Worm (Caenorhabditis elegans) whole organism, late embryonic: ENCODE data around the gene mob-3.

Source experiments
- F13H6.1 ChIP-seq: sonication (generic microtip); optimal IDR thresholded peaks from 2 replicates; lab custom pipeline; 2016; ENCODE audit warnings: missing genetic modification characterization, missing compliant biosample characterization
- Y22D7AL.16 ChIP-seq: sonication (generic microtip); optimal IDR thresholded peaks from 2 replicates; lab custom pipeline; 2016; ENCODE audit warnings: missing genetic modification characterization, missing compliant biosample characterization
- ahr-1 ChIP-seq: sonication (generic microtip); optimal IDR thresholded peaks from 2 replicates; lab custom pipeline; 2016; ENCODE audit warnings: missing genetic modification characterization, missing compliant biosample characterization
- ama-1 ChIP-seq: fragments of 150-350 bp; optimal IDR thresholded peaks from 2 replicates; lab custom pipeline; 2014
- ceh-19 ChIP-seq: fragments of 200-800 bp; sonication (Bioruptor generic); optimal IDR thresholded peaks from 2 replicates; lab custom pipeline; 2018; ENCODE audit warnings: mild to moderate bottlenecking, missing genetic modification characterization, missing compliant biosample characterization
- ceh-45 ChIP-seq: fragments of 200-800 bp; sonication (Bioruptor generic); IDR thresholded peaks from 2 replicates; pipeline ENCODE4 v1.3.6; 2022; ENCODE audit warnings: missing genetic modification reagents, missing genetic modification characterization, missing compliant biosample characterization
- ceh-48 ChIP-seq: sonication (generic microtip); optimal IDR thresholded peaks from 2 replicates; lab custom pipeline; 2016; ENCODE audit warnings: missing genetic modification characterization, inconsistent platforms, missing compliant biosample characterization
- ceh-6 ChIP-seq: fragments of 200-800 bp; sonication (Bioruptor generic); optimal IDR thresholded peaks from 2 replicates; lab custom pipeline; 2018; ENCODE audit warnings: mild to moderate bottlenecking, missing genetic modification characterization, missing compliant biosample characterization
- che-1 ChIP-seq: sonication (generic microtip); optimal IDR thresholded peaks from 2 replicates; lab custom pipeline; 2016; ENCODE audit warnings: mild to moderate bottlenecking, missing genetic modification characterization, missing compliant biosample characterization
- dve-1 ChIP-seq: sonication (generic microtip); optimal IDR thresholded peaks from 2 replicates; lab custom pipeline; 2017; ENCODE audit warnings: antibody characterized with exemption, mild to moderate bottlenecking, missing genetic modification characterization, missing compliant biosample characterization
- fax-1 ChIP-seq: sonication (generic microtip); optimal IDR thresholded peaks from 2 replicates; lab custom pipeline; 2016; ENCODE audit warnings: missing genotype, missing genetic modification characterization, missing compliant biosample characterization
- fkh-10 ChIP-seq: fragments of 150-350 bp; optimal IDR thresholded peaks from 2 replicates; lab custom pipeline; 2014; ENCODE audit warnings: missing biosample characterization, missing genetic modification reagents, missing genetic modification characterization
- fkh-6 ChIP-seq: sonication (generic microtip); optimal IDR thresholded peaks from 2 replicates; lab custom pipeline; 2016; ENCODE audit warnings: missing genetic modification characterization, missing compliant biosample characterization
- gmeb-2 ChIP-seq: sonication (generic microtip); optimal IDR thresholded peaks from 2 replicates; lab custom pipeline; 2016; ENCODE audit warnings: missing genetic modification characterization, inconsistent platforms, missing compliant biosample characterization
- hlh-13 ChIP-seq: fragments of 200-800 bp; sonication (Bioruptor generic); optimal IDR thresholded peaks from 2 replicates; lab custom pipeline; 2018; ENCODE audit warnings: mild to moderate bottlenecking, missing genetic modification characterization, missing compliant biosample characterization
- hlh-6 ChIP-seq: sonication (generic microtip); optimal IDR thresholded peaks from 2 replicates; lab custom pipeline; 2016; ENCODE audit warnings: missing genotype, missing genetic modification characterization, missing compliant biosample characterization
- lim-6 ChIP-seq: sonication (generic microtip); optimal IDR thresholded peaks from 2 replicates; lab custom pipeline; 2016; ENCODE audit warnings: missing genetic modification characterization, missing compliant biosample characterization
- nfya-1 ChIP-seq: sonication (generic microtip); optimal IDR thresholded peaks from 2 replicates; lab custom pipeline; 2017; ENCODE audit warnings: missing genetic modification characterization, mild to moderate bottlenecking, missing compliant biosample characterization, antibody characterized with exemption, moderate library complexity
- nhr-11 ChIP-seq: fragments of 150-350 bp; optimal IDR thresholded peaks from 2 replicates; lab custom pipeline; 2014; ENCODE audit warnings: missing biosample characterization, missing genetic modification characterization
- nhr-232 ChIP-seq: sonication (generic microtip); optimal IDR thresholded peaks from 2 replicates; lab custom pipeline; 2016; ENCODE audit warnings: missing genetic modification characterization, missing compliant biosample characterization
- odd-2 ChIP-seq: sonication (generic microtip); optimal IDR thresholded peaks from 2 replicates; lab custom pipeline; 2017; ENCODE audit warnings: antibody characterized with exemption, mild to moderate bottlenecking, missing genetic modification characterization, missing compliant biosample characterization
- pag-3 ChIP-seq: sonication (generic microtip); optimal IDR thresholded peaks from 2 replicates; lab custom pipeline; 2016; ENCODE audit warnings: missing compliant biosample characterization, missing genetic modification characterization, borderline replicate concordance
- pha-2 ChIP-seq: sonication (generic microtip); optimal IDR thresholded peaks from 2 replicates; lab custom pipeline; 2017; ENCODE audit warnings: mild to moderate bottlenecking, missing genetic modification characterization, missing compliant biosample characterization
- pqm-1 ChIP-seq: sonication (generic microtip); optimal IDR thresholded peaks from 2 replicates; lab custom pipeline; 2016; ENCODE audit warnings: missing genetic modification characterization, missing compliant biosample characterization
- pros-1 ChIP-seq: fragments of 150-350 bp; optimal IDR thresholded peaks from 2 replicates; lab custom pipeline; 2014; ENCODE audit warnings: missing biosample characterization, missing genetic modification reagents, missing genetic modification characterization
- tbx-7 ChIP-seq: sonication (generic microtip); optimal IDR thresholded peaks from 2 replicates; lab custom pipeline; 2016; ENCODE audit warnings: missing genotype, missing genetic modification characterization, missing compliant biosample characterization
- unc-3 ChIP-seq, 2 experiments: fragments of 200-800 bp in 1 of 2; sonication (Bioruptor generic) in 1 of 2; sonication (generic microtip) in 1 of 2; conservative IDR thresholded peaks in 1 of 2; optimal IDR thresholded peaks in 1 of 2; 2 replicates each; pipeline versions ENCODE4 v1.3.6 to Lab custom; 2016 to 2022; ENCODE audit warnings: missing compliant biosample characterization in 2 of 2, missing genetic modification characterization in 2 of 2, missing genetic modification reagents in 1 of 2
- unc-55 ChIP-seq: sonication (generic microtip); optimal IDR thresholded peaks from 2 replicates; lab custom pipeline; 2017; ENCODE audit warnings: missing biosample characterization, missing genetic modification reagents, missing genetic modification characterization
- zip-5 ChIP-seq: sonication (generic microtip); optimal IDR thresholded peaks from 2 replicates; lab custom pipeline; 2016; ENCODE audit warnings: missing genetic modification characterization, missing compliant biosample characterization

mob-3 gene

DNA sequence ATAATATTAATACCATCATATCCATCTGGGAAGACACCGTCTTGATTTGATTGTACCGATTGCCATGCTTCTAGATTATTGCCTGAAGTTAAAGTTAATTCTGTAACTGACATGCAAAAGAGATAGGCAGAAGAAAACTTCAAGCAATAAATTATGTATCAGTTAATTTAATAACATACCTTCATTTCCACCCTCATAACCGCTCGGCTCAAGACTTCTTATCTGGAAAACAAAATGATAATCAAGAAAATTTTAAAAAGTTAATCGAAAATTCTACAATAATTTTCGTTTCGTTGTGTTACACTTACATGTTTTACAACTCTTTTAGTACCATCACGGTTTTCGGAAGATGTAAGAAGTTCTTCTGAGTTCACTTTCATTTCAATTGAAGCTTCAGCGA lies 46.6 kb downstream of the mob-3 start:
- TF ChIP-seq hlh-6 (tag; lab: Kevin White, UChicago) (no peak), ceh-48 (tag; lab: Kevin White, UChicago) (no peak), hlh-13 (GFP tag; lab: Kevin White, UChicago) (no peak), nhr-11 (no peak)

- TF ChIP-seq pqm-1 (tag; lab: Kevin White, UChicago) (no peak), gmeb-2 (tag; lab: Kevin White, UChicago) (no peak), pag-3 (tag; lab: Kevin White, UChicago) (no peak), pros-1 (tag; lab: Kevin White, UChicago) (no peak), fkh-10 (no peak), ceh-6 (no peak), lim-6 (no peak), nhr-11 (no peak), tbx-7 (no peak), unc-55 (GFP tag; lab: Kevin White, UChicago) (no peak), zip-5 (no peak), ama-1 (no peak), pha-2 (no peak)
These were observed 49.6 kb downstream of the mob-3 start for ce11 chrIV:7339095-7339494.

ce11 chrIV:7338042-7338441 lies 50.7 kb downstream of the mob-3 start:
- TF ChIP-seq nfya-1 (tag; lab: Kevin White, UChicago): no peak
- no peak for TF ChIP-seq fax-1 (tag; lab: Kevin White, UChicago)
- TF ChIP-seq Y22D7AL.16: no peak
- no peak for TF ChIP-seq unc-3 (GFP tag; conservative IDR thresholded peaks at IDR 0.05; lab: Robert Waterston, UW)
- TF ChIP-seq unc-3 (tag; optimal IDR thresholded peaks at IDR 0.05; lab: Kevin White, UChicago): no peak
- no peak for TF ChIP-seq pha-2
- TF ChIP-seq unc-55 (GFP tag; lab: Kevin White, UChicago): no peak
- no peak for TF ChIP-seq gmeb-2 (tag; lab: Kevin White, UChicago)
- TF ChIP-seq che-1 (tag; lab: Kevin White, UChicago): no peak
- TF ChIP-seq fkh-10: no peak
- no peak for TF ChIP-seq ceh-45 (GFP tag; lab: Robert Waterston, UW)
- no peak for TF ChIP-seq dve-1
- no peak for TF ChIP-seq ceh-19 (GFP tag; lab: Kevin White, UChicago)
- TF ChIP-seq ahr-1 (tag; lab: Kevin White, UChicago): no peak
- TF ChIP-seq F13H6.1 (tag; lab: Kevin White, UChicago): no peak
- TF ChIP-seq nhr-232 (tag; lab: Kevin White, UChicago): no peak
- TF ChIP-seq fkh-6 (tag; lab: Kevin White, UChicago): no peak
- TF ChIP-seq odd-2 (tag; lab: Kevin White, UChicago): no peak
- TF ChIP-seq ama-1: no peak
